Worm (Caenorhabditis elegans): ENCODE measurements around the gene T21D9.2.

DNA sequence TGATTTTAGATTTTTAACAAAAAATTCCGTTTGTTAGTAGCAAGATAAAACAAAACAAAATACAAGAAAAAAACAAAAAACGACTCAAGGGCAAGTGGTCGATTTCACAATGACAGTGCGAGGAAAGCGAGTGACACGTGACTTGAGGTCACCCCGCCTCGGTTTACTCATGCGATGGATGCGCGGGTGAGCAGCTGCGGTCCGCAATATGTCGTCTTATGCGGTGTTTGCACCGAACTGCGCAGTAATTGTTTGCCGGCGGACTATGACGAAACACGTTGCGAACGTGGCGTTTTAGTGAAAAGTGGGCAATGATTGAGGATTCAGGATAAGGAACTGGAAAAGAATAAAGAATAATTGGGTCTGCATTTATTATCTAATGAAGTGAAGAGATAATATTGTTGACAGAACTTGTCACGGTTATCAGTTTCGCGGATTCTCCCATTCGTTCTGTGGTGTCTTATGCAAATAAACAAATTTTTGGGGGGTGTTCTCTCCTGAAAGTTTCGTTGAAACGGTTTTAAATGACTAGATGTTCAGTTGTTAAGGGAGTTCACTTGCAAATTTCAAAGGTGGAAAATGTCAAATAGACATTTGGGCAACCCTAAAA is 25.2 kb downstream of the T21D9.2 start:
- peak; percentile 10 for TF ChIP-seq mef-2 (tag; optimal IDR thresholded peaks at IDR 0.05)
- TF ChIP-seq hpl-2 (GFP tag; optimal IDR thresholded peaks at IDR 0.05) = no peak
- TF ChIP-seq irx-1 (tag; optimal IDR thresholded peaks at IDR 0.05) = peak; percentile 70
- no peak for TF ChIP-seq nhr-11 (tag; optimal IDR thresholded peaks at IDR 0.05)
- TF ChIP-seq sox-4 (tag; optimal IDR thresholded peaks at IDR 0.05) = peak; percentile 2

All from whole organism, L1 larva.